Worm (Caenorhabditis elegans) whole organism, L4/young adult: ENCODE measurements around the gene srbc-75.
"Not testable (repeated sequence)": the region's sequence is repeated elsewhere in the genome, so short reads cannot be mapped to it uniquely, and the experiment has no call there.

Experiments used
- W03F9.2 ChIP-seq: fragments of 150-350 bp; optimal IDR thresholded peaks from 2 replicates; lab custom pipeline; 2014; ENCODE audit warnings: missing biosample characterization, missing genetic modification characterization
- dao-5 ChIP-seq: sonication (generic microtip); optimal IDR thresholded peaks from 2 replicates; lab custom pipeline; 2016; ENCODE audit warnings: missing genotype, missing genetic modification characterization, moderate library complexity, missing compliant biosample characterization
- him-1 ChIP-seq: sonication (generic microtip); optimal IDR thresholded peaks from 2 replicates; lab custom pipeline; 2016; ENCODE audit warnings: missing genotype, missing genetic modification reagents, missing genetic modification characterization, missing compliant biosample characterization

srbc-75 gene

ce11 chrV:15241259-15241658, 12.4 kb upstream of the srbc-75 start, which contains the start of gene chil-12:
Gene chil-12, plus strand, starts transcription at chrV:15241559.
- TF ChIP-seq dao-5 (tag; lab: Kevin White, UChicago) (no peak), him-1 (tag; lab: Kevin White, UChicago) (no peak), W03F9.2 (tag; lab: Kevin White, UChicago) (no peak)

DNA sequence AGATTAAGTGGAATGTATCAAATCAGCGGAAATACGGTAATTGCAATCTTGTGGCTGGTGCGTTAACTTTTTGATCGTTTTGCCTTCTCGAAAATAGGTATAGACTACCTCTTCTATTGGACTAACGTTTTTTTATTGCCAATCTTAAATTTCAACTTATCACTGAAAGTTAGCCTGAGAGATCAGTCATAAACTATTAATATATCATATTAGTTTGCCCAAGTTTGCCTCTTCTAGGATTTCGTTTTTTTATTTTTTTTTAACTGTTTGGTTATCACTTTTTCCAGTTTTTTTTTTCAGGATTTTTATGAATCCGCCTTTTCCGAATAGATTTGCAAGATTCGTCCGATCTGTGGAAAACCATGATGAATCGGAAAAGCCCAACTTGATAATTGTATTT, 9.2 kb upstream of the srbc-75 start, which contains the start of gene kin-30:
kin-30 (plus strand) TSS at position 301 of the 400 bp plus-strand sequence.
- TF ChIP-seq dao-5 (tag; lab: Kevin White, UChicago) = no peak

- not testable (repeated sequence) for TF ChIP-seq dao-5, him-1, W03F9.2 (tag; lab: Kevin White, UChicago)
Observed at ce11 chrV:15250304-15250703, 3.3 kb upstream of the srbc-75 start, which contains the start of gene srd-28. Gene srd-28, plus strand, starts transcription at chrV:15250604.

DNA sequence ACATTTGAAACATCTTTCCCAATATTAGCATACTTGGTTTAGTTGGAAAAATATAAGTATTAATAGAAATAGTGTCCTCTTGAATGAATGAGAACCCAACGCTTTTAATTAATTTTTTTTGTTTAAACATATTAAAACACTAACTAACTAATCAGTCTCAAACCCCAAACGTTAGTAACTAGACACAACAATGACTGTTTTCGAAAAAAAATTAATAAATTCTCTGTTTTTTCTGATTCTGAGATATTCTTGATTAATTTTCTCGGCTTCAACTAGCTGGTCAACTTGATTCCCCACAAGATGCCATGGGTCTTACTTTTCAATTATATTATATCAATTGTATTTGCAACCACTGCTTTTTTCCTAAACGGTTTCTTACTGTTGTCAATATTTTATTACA, 1.5 kb upstream of the srbc-75 start, which contains the start of gene srbc-76:
srbc-76 (plus strand) TSS at position 301 of the 400 bp plus-strand sequence.
- TF ChIP-seq dao-5 (tag; lab: Kevin White, UChicago) (no peak), W03F9.2 (tag; lab: Kevin White, UChicago) (no peak), him-1 (tag; lab: Kevin White, UChicago) (no peak)

ce11 chrV:15256669-15257068, 3.0 kb downstream of the srbc-75 start, which contains the start of gene srsx-39:
Gene srsx-39, minus strand, starts transcription at chrV:15256769.
- TF ChIP-seq W03F9.2, him-1, dao-5 (tag; lab: Kevin White, UChicago): not testable (repeated sequence)

ce11 chrV:15259049-15259448, 5.4 kb downstream of the srbc-75 start, which contains the start of gene srsx-37:
Gene srsx-37, minus strand, starts transcription at chrV:15259149.
- no peak for TF ChIP-seq him-1 (tag; lab: Kevin White, UChicago)
- no peak for TF ChIP-seq W03F9.2 (tag; lab: Kevin White, UChicago)
- TF ChIP-seq dao-5 (tag; lab: Kevin White, UChicago) = no peak

DNA sequence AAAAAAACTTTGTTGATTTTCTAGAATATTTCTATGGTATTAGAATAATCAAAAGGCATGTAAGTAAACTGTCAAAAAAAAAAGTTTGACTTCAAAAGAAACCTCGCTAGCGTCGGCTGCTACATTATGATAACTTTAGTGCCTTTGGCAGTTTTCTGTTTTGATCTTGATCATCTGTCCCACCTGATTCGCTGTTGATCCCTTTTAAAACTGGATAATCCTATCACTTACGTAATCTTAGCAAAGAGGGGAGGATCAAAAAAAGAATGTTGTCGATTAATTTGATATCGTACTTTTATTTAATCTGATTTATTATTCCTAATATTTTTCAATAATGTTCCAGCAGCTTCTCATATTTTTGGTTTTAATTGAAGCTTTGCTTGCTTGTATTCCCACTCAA, 6.3 kb downstream of the srbc-75 start, which contains the start of gene M01B2.8:
M01B2.8 (plus strand) TSS at position 301 of the 400 bp plus-strand sequence.
- TF ChIP-seq W03F9.2 (tag; lab: Kevin White, UChicago) = no peak
- TF ChIP-seq dao-5 (tag; lab: Kevin White, UChicago) = no peak
- no peak for TF ChIP-seq him-1 (tag; lab: Kevin White, UChicago)

DNA sequence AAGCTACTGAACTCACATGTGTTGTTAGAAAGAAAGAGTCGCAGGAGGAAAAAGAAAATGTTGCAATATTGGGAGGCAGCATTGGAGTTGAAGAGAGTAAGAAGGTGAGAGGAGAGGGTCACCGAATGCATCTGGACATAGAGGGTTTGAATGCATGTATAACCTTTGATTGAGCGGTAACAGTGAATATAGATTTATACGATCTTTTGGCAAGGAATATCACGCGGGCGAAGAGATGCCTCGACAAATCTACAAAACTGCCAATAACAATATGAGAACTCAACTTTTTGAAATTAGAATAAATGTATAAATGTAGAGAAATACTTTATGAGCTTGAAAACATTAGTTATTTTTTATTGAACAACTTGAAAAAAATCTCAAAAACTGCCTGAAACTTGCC, 8.7 kb downstream of the srbc-75 start, which contains the start of gene M01B2.10:
M01B2.10 (minus strand) TSS at position 101 of the 400 bp plus-strand sequence.
- not testable (repeated sequence) for TF ChIP-seq dao-5, him-1, W03F9.2 (tag; lab: Kevin White, UChicago)

DNA sequence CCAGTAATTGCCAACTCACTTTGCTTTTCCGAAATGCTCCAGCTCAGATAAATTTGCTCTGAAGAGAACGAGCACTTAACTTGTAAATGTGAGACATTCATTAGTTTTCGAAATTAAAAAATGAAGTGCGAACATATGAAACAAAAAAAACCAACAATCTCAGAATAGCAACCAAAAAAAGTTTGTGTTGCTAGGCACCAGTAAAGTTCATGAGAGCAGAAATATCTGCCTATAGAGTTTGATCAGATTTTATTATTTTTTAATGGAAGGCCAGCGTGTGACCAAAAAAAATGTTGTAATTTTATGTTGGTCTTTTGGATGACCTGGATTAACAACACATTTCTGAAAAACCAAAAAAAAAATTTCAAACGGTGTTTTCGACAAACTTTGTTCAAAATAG, 10.5 kb downstream of the srbc-75 start, which contains the start of gene M01B2.12:
M01B2.12 (minus strand) TSS at position 101 of the 400 bp plus-strand sequence.
- TF ChIP-seq him-1 (tag; lab: Kevin White, UChicago) (no peak), W03F9.2 (tag; lab: Kevin White, UChicago) (no peak), dao-5 (tag; lab: Kevin White, UChicago) (no peak)

DNA sequence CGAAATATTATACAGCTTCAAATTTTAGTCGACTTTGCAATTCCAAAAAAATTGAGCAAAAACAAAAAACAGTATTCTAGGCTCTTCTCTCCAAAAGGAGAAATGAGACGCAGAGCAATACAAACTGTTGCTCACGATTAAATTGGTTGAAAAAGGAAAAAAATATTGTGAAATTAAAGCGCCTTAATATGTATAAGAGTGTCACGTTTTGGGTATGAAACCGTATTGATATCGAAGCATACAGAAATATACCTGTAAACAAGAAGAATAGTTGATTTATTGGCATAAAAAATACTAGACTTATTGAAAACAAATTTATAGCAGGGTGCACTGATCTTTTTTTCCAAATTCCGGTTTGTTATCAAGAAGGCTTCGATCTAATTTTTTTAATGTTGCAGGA, 12.2 kb downstream of the srbc-75 start, which contains the start of gene M01B2.13:
M01B2.13 (minus strand) TSS at position 101 of the 400 bp plus-strand sequence.
- TF ChIP-seq W03F9.2 (tag; lab: Kevin White, UChicago) (no peak), him-1 (tag; lab: Kevin White, UChicago) (no peak), dao-5 (tag; lab: Kevin White, UChicago) (no peak)

DNA sequence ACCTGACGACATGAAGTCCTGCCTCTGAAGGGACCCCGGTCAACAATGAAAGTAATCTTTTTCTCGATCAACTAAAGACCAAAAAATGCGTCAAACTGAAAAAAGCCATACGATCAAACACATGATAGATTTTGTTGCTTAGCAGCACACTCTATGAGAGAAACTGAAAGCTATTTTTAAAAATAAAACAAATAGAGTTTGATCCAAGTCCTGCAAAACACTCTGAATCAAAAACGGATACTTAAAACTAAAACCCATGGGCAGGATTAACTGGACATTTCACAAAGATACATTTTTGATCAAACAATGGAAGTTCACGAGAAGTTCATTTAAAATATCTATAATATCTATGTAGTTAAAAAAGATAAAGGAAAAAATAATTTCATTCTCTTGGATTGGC, 13.8 kb downstream of the srbc-75 start, which contains the start of gene T10H4.13:
T10H4.13 (minus strand) TSS at position 101 of the 400 bp plus-strand sequence.
- no peak for TF ChIP-seq W03F9.2 (tag; lab: Kevin White, UChicago)
- no peak for TF ChIP-seq him-1 (tag; lab: Kevin White, UChicago)
- TF ChIP-seq dao-5 (tag; lab: Kevin White, UChicago) = no peak

DNA sequence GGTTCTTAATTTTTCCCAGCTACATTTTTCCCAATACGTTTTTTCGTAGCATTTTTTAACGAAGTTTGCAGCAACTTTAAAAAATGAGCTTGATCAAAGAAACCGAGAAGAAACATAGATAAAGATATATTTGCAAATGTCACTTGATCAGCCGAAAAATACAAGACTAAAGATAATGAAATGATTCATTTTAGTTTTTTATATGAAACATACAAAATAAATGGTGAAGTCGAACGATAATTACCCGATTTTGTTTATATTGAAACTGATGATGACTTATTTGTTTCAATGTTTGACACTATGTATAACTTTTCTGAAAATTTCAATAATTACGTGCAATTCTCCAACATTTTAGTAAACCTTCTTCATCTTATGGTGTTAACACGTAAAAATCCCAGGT, 14.7 kb downstream of the srbc-75 start, which contains the start of gene srw-22:
srw-22 (plus strand) TSS at position 301 of the 400 bp plus-strand sequence.
- no peak for TF ChIP-seq W03F9.2 (tag; lab: Kevin White, UChicago)
- TF ChIP-seq dao-5 (tag; lab: Kevin White, UChicago) = no peak
- TF ChIP-seq him-1 (tag; lab: Kevin White, UChicago) = no peak

- no peak for TF ChIP-seq W03F9.2 (tag; lab: Kevin White, UChicago)
- TF ChIP-seq dao-5 (tag; lab: Kevin White, UChicago) = no peak
- no peak for TF ChIP-seq him-1 (tag; lab: Kevin White, UChicago)
Observed at ce11 chrV:15272263-15272662, 18.6 kb downstream of the srbc-75 start, which contains the start of gene T10H4.4. Gene T10H4.4, minus strand, starts transcription at chrV:15272363.
